Worm (Caenorhabditis elegans) whole organism, mixed stage, embryonic: ENCODE results near the gene K03B8.8.

Experiments used
- bed-3 ChIP-seq: fragments of 200-800 bp; sonication (Bioruptor generic); optimal IDR thresholded peaks from 3 replicates; lab custom pipeline; 2018; ENCODE audit warnings: mild to moderate bottlenecking, missing genetic modification characterization, moderate library complexity, missing compliant biosample characterization
- ces-1 ChIP-seq: fragments of 150-350 bp; optimal IDR thresholded peaks from 2 replicates; lab custom pipeline; 2014; ENCODE audit warnings: missing biosample characterization, missing genetic modification reagents, missing genetic modification characterization
- lin-13 ChIP-seq: fragments of 150-350 bp; optimal IDR thresholded peaks from 2 replicates; lab custom pipeline; 2014; ENCODE audit warnings: missing biosample characterization, missing genetic modification characterization
- nhr-12 ChIP-seq: fragments of 150-350 bp; optimal IDR thresholded peaks from 2 replicates; lab custom pipeline; 2014; ENCODE audit warnings: missing biosample characterization, missing genetic modification characterization
- nhr-237 ChIP-seq: fragments of 150-350 bp; optimal IDR thresholded peaks from 2 replicates; lab custom pipeline; 2014; ENCODE audit warnings: missing biosample characterization, missing genetic modification characterization
- pha-4 ChIP-seq: fragments of 150-350 bp; optimal IDR thresholded peaks from 2 replicates; lab custom pipeline; 2018; ENCODE audit warnings: missing biosample characterization, missing genetic modification reagents, missing genetic modification characterization
- snpc-4 ChIP-seq: fragments of 150-350 bp; optimal IDR thresholded peaks from 2 replicates; lab custom pipeline; 2014; ENCODE audit warnings: missing biosample characterization, missing genetic modification characterization
- unc-62 ChIP-seq: fragments of 150-350 bp; optimal IDR thresholded peaks from 2 replicates; lab custom pipeline; 2014; ENCODE audit warnings: missing biosample characterization, missing genetic modification reagents, missing genetic modification characterization

DNA sequence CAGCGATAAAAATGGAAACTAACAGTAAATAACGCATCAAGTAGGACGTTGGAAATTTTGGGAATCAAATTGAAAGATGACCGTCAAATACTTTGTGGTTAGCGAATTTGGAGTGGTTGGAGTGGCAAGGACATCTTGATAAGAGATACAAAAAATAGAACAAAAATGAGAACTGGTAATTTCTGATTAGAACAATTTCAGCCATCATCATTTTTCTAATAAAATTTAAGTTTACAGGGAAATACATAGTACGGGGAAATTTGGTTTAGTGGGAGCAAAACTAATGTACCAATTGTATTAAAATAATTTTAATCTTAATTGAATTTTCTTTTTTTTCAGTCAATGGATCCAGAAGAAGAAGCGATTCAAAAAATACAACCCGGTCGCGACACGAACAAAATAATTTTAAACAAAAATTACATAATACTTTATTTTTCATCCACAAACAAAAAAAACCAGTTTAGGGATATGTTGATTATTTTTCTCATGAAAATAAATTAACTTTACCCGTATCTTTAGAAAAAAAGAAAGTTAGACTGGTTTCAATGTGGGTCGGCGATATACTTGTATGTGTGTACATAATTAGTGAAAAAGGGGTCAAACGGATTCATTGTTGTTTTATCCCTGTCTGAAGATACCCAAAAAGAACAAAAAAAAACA, at the start of gene K03B8.8, which contains the start of gene grl-3:
- TF ChIP-seq nhr-12 (no peak), ces-1 (GFP tag; lab: Kevin White, UChicago) (no peak), snpc-4 (tag; lab: Kevin White, UChicago) (no peak), unc-62 (GFP tag; lab: Kevin White, UChicago) (no peak), lin-13 (no peak), bed-3 (GFP tag; lab: Kevin White, UChicago) (no peak), nhr-237 (tag; lab: Kevin White, UChicago) (no peak), pha-4 (tag; lab: Kevin White, UChicago) (no peak)
